Fruit fly (Drosophila melanogaster) whole organism, embryonic: ENCODE data around the gene CG14286.

Source experiments
- Adf1 ChIP-seq: fragments of 200-800 bp; sonication (Bioruptor generic); IDR thresholded peaks from 2 replicates; pipeline ENCODE4 v1.3.6; 2022; ENCODE audit warnings: missing biosample characterization, missing genetic modification characterization
- Atf6 ChIP-seq: fragments of 200-800 bp; sonication (Bioruptor generic); IDR thresholded peaks from 2 replicates; pipeline ENCODE4 v1.3.6; 2022; ENCODE audit warnings: missing biosample characterization, missing genetic modification characterization
- BEAF-32 ChIP-seq: fragments of 200-800 bp; sonication (Bioruptor generic); optimal IDR thresholded peaks from 3 replicates; lab custom pipeline; 2017; ENCODE audit warnings: missing biosample characterization, missing genetic modification characterization, mild to moderate bottlenecking, moderate library complexity, missing genetic modification reagents
- Bgb ChIP-seq: fragments of 200-800 bp; sonication (Bioruptor generic); IDR thresholded peaks from 2 replicates; pipeline ENCODE4 v1.3.6; 2022; ENCODE audit warnings: missing biosample characterization, missing genetic modification characterization; ENCODE audit not compliant: partially characterized antibody
- CG1024 ChIP-seq: fragments of 200-800 bp; sonication (Bioruptor generic); IDR thresholded peaks from 2 replicates; pipeline ENCODE4 v1.3.6; 2022; ENCODE audit warnings: missing biosample characterization, missing genetic modification characterization
- CG10366 ChIP-seq: fragments of 200-800 bp; sonication (Bioruptor generic); IDR thresholded peaks from 2 replicates; pipeline ENCODE4 v1.3.6; 2022; ENCODE audit warnings: missing biosample characterization, missing genetic modification characterization
- CG10979 ChIP-seq: fragments of 200-800 bp; sonication (Bioruptor generic); optimal IDR thresholded peaks from 2 replicates; lab custom pipeline; 2018; ENCODE audit warnings: missing biosample characterization, mild to moderate bottlenecking, missing genetic modification characterization, moderate library complexity
- CG12659 ChIP-seq: fragments of 200-800 bp; sonication (Bioruptor generic); optimal IDR thresholded peaks from 3 replicates; lab custom pipeline; 2017; ENCODE audit warnings: mild to moderate bottlenecking, missing biosample characterization, missing genetic modification reagents, missing genetic modification characterization
- CG13894 ChIP-seq: fragments of 200-800 bp; sonication (Bioruptor generic); optimal IDR thresholded peaks from 3 replicates; lab custom pipeline; 2018; ENCODE audit warnings: missing biosample characterization, mild to moderate bottlenecking, missing genetic modification characterization, moderate library complexity
- CG16815 ChIP-seq: fragments of 200-800 bp; sonication (Bioruptor generic); optimal IDR thresholded peaks from 3 replicates; lab custom pipeline; 2017; ENCODE audit warnings: missing biosample characterization, mild to moderate bottlenecking, missing genetic modification characterization
- CG17361 ChIP-seq: fragments of 200-800 bp; sonication (Bioruptor generic); IDR thresholded peaks from 3 replicates; pipeline ENCODE4 v1.3.6; 2022; ENCODE audit warnings: missing biosample characterization, missing genetic modification characterization
- CG18262 ChIP-seq: fragments of 200-800 bp; optimal IDR thresholded peaks from 3 replicates; lab custom pipeline; 2019; ENCODE audit warnings: missing biosample characterization, mild to moderate bottlenecking, missing genetic modification characterization, moderate library complexity
- CG18619 ChIP-seq: fragments of 200-800 bp; sonication (Bioruptor generic); optimal IDR thresholded peaks from 3 replicates; lab custom pipeline; 2017; ENCODE audit warnings: missing biosample characterization, mild to moderate bottlenecking, missing genetic modification characterization
- CG2120 ChIP-seq: fragments of 200-800 bp; sonication (Bioruptor generic); optimal IDR thresholded peaks from 3 replicates; lab custom pipeline; 2016; ENCODE audit warnings: missing biosample characterization, missing genetic modification characterization
- CG2199 ChIP-seq: fragments of 200-800 bp; sonication (Bioruptor generic); IDR thresholded peaks from 3 replicates; pipeline ENCODE4 v1.3.6; 2022; ENCODE audit warnings: missing biosample characterization, missing genetic modification characterization
- CG2678 ChIP-seq: fragments of 200-800 bp; sonication (Bioruptor generic); optimal IDR thresholded peaks from 3 replicates; lab custom pipeline; 2019; ENCODE audit warnings: missing biosample characterization, mild to moderate bottlenecking, missing genetic modification characterization, moderate library complexity
- CG5180 ChIP-seq: fragments of 200-800 bp; sonication (Bioruptor generic); optimal IDR thresholded peaks from 3 replicates; lab custom pipeline; 2017; ENCODE audit warnings: missing biosample characterization, missing genetic modification characterization, mild to moderate bottlenecking, moderate library complexity, missing genetic modification reagents
- CG6689 ChIP-seq: fragments of 200-800 bp; sonication (Bioruptor generic); IDR thresholded peaks from 2 replicates; pipeline ENCODE4 v1.3.6; 2022; ENCODE audit warnings: missing biosample characterization, missing genetic modification characterization
- CG6765 ChIP-seq: fragments of 200-800 bp; sonication (Bioruptor generic); optimal IDR thresholded peaks from 3 replicates; lab custom pipeline; 2017; ENCODE audit warnings: missing biosample characterization, mild to moderate bottlenecking, missing genetic modification characterization
- CG8089 ChIP-seq: fragments of 200-800 bp; sonication (Bioruptor generic); optimal IDR thresholded peaks from 3 replicates; lab custom pipeline; 2016; ENCODE audit warnings: missing biosample characterization, missing genetic modification characterization
- CG8924 ChIP-seq: fragments of 200-800 bp; optimal IDR thresholded peaks from 3 replicates; lab custom pipeline; 2019; ENCODE audit warnings: missing biosample characterization, mild to moderate bottlenecking, missing genetic modification characterization, moderate library complexity
- CG9727 ChIP-seq: fragments of 200-800 bp; sonication (Bioruptor generic); optimal IDR thresholded peaks from 3 replicates; lab custom pipeline; 2017; ENCODE audit warnings: missing biosample characterization, mild to moderate bottlenecking, missing genetic modification characterization
- CG9932 ChIP-seq: fragments of 200-800 bp; sonication (Bioruptor generic); IDR thresholded peaks from 2 replicates; pipeline ENCODE4 v1.3.6; 2022; ENCODE audit warnings: missing biosample characterization, missing genetic modification characterization
- CoRest ChIP-seq: fragments of 200-800 bp; sonication (Bioruptor generic); optimal IDR thresholded peaks from 3 replicates; lab custom pipeline; 2018; ENCODE audit warnings: missing biosample characterization, mild to moderate bottlenecking, missing genetic modification characterization, moderate library complexity
- D19A ChIP-seq: fragments of 200-800 bp; optimal IDR thresholded peaks from 3 replicates; lab custom pipeline; 2019; ENCODE audit warnings: missing biosample characterization, mild to moderate bottlenecking, missing genetic modification characterization, moderate library complexity
- Dbx ChIP-seq: fragments of 200-800 bp; sonication (Bioruptor generic); IDR thresholded peaks from 3 replicates; pipeline ENCODE4 v1.3.6; 2022; ENCODE audit warnings: missing biosample characterization, missing genetic modification characterization
- Deaf1 ChIP-seq: fragments of 200-800 bp; optimal IDR thresholded peaks from 3 replicates; lab custom pipeline; 2019; ENCODE audit warnings: missing biosample characterization, mild to moderate bottlenecking, missing genetic modification characterization, moderate library complexity
- Dek ChIP-seq: fragments of 200-800 bp; sonication (Bioruptor generic); optimal IDR thresholded peaks from 3 replicates; lab custom pipeline; 2019; ENCODE audit warnings: missing biosample characterization, mild to moderate bottlenecking, missing genetic modification characterization, moderate library complexity
- Dll ChIP-seq: fragments of 200-800 bp; sonication (Bioruptor generic); IDR thresholded peaks from 4 replicates; pipeline ENCODE4 v1.3.6; 2022; ENCODE audit warnings: missing biosample characterization, missing genetic modification characterization; ENCODE audit not compliant: partially characterized antibody
- Fer2 ChIP-seq: fragments of 200-800 bp; sonication (Bioruptor generic); optimal IDR thresholded peaks from 2 replicates; lab custom pipeline; 2018; ENCODE audit warnings: missing biosample characterization, mild to moderate bottlenecking, missing genetic modification characterization, moderate library complexity
- Fer3 ChIP-seq: fragments of 200-800 bp; sonication (Bioruptor generic); optimal IDR thresholded peaks from 2 replicates; lab custom pipeline; 2018; ENCODE audit warnings: missing biosample characterization, mild to moderate bottlenecking, missing genetic modification characterization, moderate library complexity
- HHEX ChIP-seq: fragments of 200-800 bp; sonication (Bioruptor generic); optimal IDR thresholded peaks from 3 replicates; lab custom pipeline; 2017; ENCODE audit warnings: missing biosample characterization, mild to moderate bottlenecking, missing genetic modification characterization, missing genetic modification reagents
- Hmr ChIP-seq: fragments of 200-800 bp; sonication (Bioruptor generic); optimal IDR thresholded peaks from 3 replicates; lab custom pipeline; 2017; ENCODE audit warnings: mild to moderate bottlenecking, missing biosample characterization, missing genetic modification reagents, missing genetic modification characterization
- Oaz ChIP-seq: fragments of 200-800 bp; sonication (Bioruptor generic); IDR thresholded peaks from 2 replicates; pipeline ENCODE4 v1.3.6; 2022; ENCODE audit warnings: missing biosample characterization, missing genetic modification characterization
- PHDP ChIP-seq: fragments of 200-800 bp; sonication (Bioruptor generic); optimal IDR thresholded peaks from 3 replicates; lab custom pipeline; 2018; ENCODE audit warnings: missing biosample characterization, mild to moderate bottlenecking, missing genetic modification characterization, moderate library complexity
- Side ChIP-seq: fragments of 200-800 bp; sonication (Bioruptor generic); optimal IDR thresholded peaks from 2 replicates; lab custom pipeline; 2016; ENCODE audit warnings: missing biosample characterization, missing genetic modification characterization
- al ChIP-seq: fragments of 200-800 bp; sonication (Bioruptor generic); IDR thresholded peaks from 2 replicates; pipeline ENCODE4 v1.3.6; 2022; ENCODE audit warnings: missing biosample characterization, missing genetic modification characterization
- caup ChIP-seq: fragments of 200-800 bp; sonication (Bioruptor generic); optimal IDR thresholded peaks from 3 replicates; lab custom pipeline; 2017; ENCODE audit warnings: missing biosample characterization, mild to moderate bottlenecking, missing genetic modification characterization, moderate library complexity; ENCODE audit not compliant: severe bottlenecking
- chif ChIP-seq, 2 experiments: fragments of 200-800 bp; sonication (Bioruptor generic); optimal IDR thresholded peaks; 3 replicates each; lab custom pipeline; 2016; ENCODE audit warnings: missing biosample characterization in 2 of 2, missing genetic modification characterization in 2 of 2
- croc ChIP-seq: fragments of 200-800 bp; sonication (Bioruptor generic); conservative IDR thresholded peaks from 3 replicates; pipeline ENCODE4 v1.3.6; 2022; ENCODE audit warnings: missing biosample characterization, missing genetic modification characterization
- crol ChIP-seq: fragments of 200-800 bp; sonication (Bioruptor generic); IDR thresholded peaks from 2 replicates; pipeline ENCODE4 v1.3.6; 2022; ENCODE audit warnings: missing biosample characterization, missing genetic modification characterization
- dysf ChIP-seq: fragments of 200-800 bp; sonication (Bioruptor generic); IDR thresholded peaks from 3 replicates; pipeline ENCODE4 v1.3.6; 2022; ENCODE audit warnings: missing biosample characterization, missing genetic modification characterization
- her ChIP-seq: fragments of 200-800 bp; sonication (Bioruptor generic); optimal IDR thresholded peaks from 2 replicates; lab custom pipeline; 2016; ENCODE audit warnings: missing biosample characterization, missing genetic modification characterization
- klu ChIP-seq: fragments of 200-800 bp; sonication (Bioruptor generic); IDR thresholded peaks from 2 replicates; pipeline ENCODE4 v1.3.6; 2022; ENCODE audit warnings: missing biosample characterization, missing genetic modification characterization
- nom ChIP-seq: fragments of 200-800 bp; sonication (Bioruptor generic); optimal IDR thresholded peaks from 2 replicates; lab custom pipeline; 2017; ENCODE audit warnings: missing biosample characterization, missing genetic modification characterization, mild to moderate bottlenecking, moderate library complexity, missing genetic modification reagents
- schlank ChIP-seq: fragments of 200-800 bp; sonication (Bioruptor generic); optimal IDR thresholded peaks from 2 replicates; lab custom pipeline; 2018; ENCODE audit warnings: missing biosample characterization, mild to moderate bottlenecking, missing genetic modification characterization
- ttk ChIP-seq: fragments of 200-800 bp; sonication (Bioruptor generic); IDR thresholded peaks from 2 replicates; pipeline ENCODE4 v2.1.2; 2022; ENCODE audit warnings: missing biosample characterization, missing genetic modification characterization
- vnd ChIP-seq: fragments of 200-800 bp; sonication (Bioruptor generic); IDR thresholded peaks from 3 replicates; pipeline ENCODE4 v1.3.6; 2022; ENCODE audit warnings: missing biosample characterization, missing genetic modification characterization; ENCODE audit not compliant: partially characterized antibody

Gene CG14286

DNA sequence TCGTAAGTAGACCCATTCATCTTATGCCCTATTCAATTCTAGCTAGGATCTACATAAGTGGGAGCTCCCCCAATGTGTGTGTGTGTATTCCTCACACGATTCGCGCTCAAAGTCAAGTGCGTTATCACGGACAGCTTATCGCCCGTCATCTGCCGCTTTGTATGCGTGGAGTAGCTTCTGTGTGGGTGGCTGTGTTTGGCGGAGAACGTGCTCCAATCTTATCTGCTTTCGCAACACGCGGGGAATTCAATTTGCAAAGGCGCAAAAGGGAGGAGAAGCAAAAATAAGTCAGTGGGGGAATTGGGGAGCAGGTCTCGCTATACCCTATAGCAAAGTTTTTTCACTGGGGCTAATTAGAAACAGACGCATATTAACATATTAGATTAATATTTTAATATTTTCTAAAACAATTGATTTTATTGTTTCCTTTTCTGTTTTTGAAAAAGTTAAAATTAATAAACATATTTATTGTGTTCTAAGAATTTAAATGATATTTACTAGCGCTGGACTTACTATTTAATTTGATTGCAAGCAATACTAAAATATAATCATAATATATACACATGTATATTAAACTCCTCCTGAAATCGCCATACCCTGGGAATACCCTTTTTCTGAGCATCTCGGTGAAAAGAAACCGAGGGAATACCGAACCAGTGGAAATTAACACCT is 38.6 kb upstream of the CG14286 start (continued):
- TF ChIP-seq caup (GFP tag; lab: Kevin White, UChicago): peak; percentile 34
- peak; percentile 20 for TF ChIP-seq CG13894 (tag; lab: Kevin White, UChicago)
- peak; percentile 63 for TF ChIP-seq dysf (GFP tag; lab: Robert Waterston, UW)
- TF ChIP-seq CG10366 (GFP tag; lab: Robert Waterston, UW): no peak
- TF ChIP-seq al: peak; percentile 69
- TF ChIP-seq CG2678 (tag; lab: Kevin White, UChicago): peak; percentile 78
- TF ChIP-seq CG5180 (GFP tag; lab: Kevin White, UChicago): no peak
- no peak for TF ChIP-seq CG1024 (GFP tag; lab: Robert Waterston, UW)
- TF ChIP-seq Dek (tag; lab: Kevin White, UChicago): no peak
- TF ChIP-seq vnd (GFP tag; lab: Robert Waterston, UW): 0 out of 3 replicates have a peak, but pooled peaks have one; percentile 31
- no peak for TF ChIP-seq Bgb (GFP tag; lab: Robert Waterston, UW)
- TF ChIP-seq Dll: no peak
- TF ChIP-seq CG2199: no peak
- peak; percentile 77 for TF ChIP-seq Hmr (GFP tag; lab: Kevin White, UChicago)
- TF ChIP-seq CG17361 (GFP tag; lab: Robert Waterston, UW): peak; percentile 53; the same call in 2 of the 3 replicates
- TF ChIP-seq nom (GFP tag; lab: Kevin White, UChicago): no peak
- no peak for TF ChIP-seq crol
- TF ChIP-seq chif (GFP tag; optimal IDR thresholded peaks at IDR 0.05; lab: Kevin White, UChicago): no peak
- peak; percentile 63 for TF ChIP-seq CG8924
- TF ChIP-seq CG16815: peak; percentile 54
- TF ChIP-seq Oaz (GFP tag; lab: Robert Waterston, UW): no peak
- peak; percentile 76 for TF ChIP-seq CG2120
- peak; percentile 45; the same call in 1 of the 2 replicates for TF ChIP-seq klu (GFP tag; lab: Robert Waterston, UW)
- TF ChIP-seq CG10979 (tag; lab: Kevin White, UChicago): peak; percentile 13
- no peak for TF ChIP-seq schlank (tag; lab: Kevin White, UChicago)
- TF ChIP-seq D19A: peak; percentile 52
- peak; percentile 57 for TF ChIP-seq HHEX (GFP tag; lab: Kevin White, UChicago)
- TF ChIP-seq CoRest (tag; lab: Kevin White, UChicago): peak; percentile 54
- TF ChIP-seq Side (GFP tag; lab: Kevin White, UChicago): no peak
- TF ChIP-seq CG9727 (GFP tag; lab: Kevin White, UChicago): peak; percentile 63
- TF ChIP-seq Dbx: peak; percentile 63; the same call in 1 of the 3 replicates
- peak; percentile 23 for TF ChIP-seq CG12659 (GFP tag; lab: Kevin White, UChicago)
- peak; percentile 42 for TF ChIP-seq CG6765 (GFP tag; lab: Kevin White, UChicago)
- peak; percentile 35 for TF ChIP-seq CG18619 (GFP tag; lab: Kevin White, UChicago)
- TF ChIP-seq ttk (GFP tag; lab: Robert Waterston, UW): no peak
- no peak for TF ChIP-seq BEAF-32 (GFP tag; lab: Kevin White, UChicago)
- TF ChIP-seq Atf6 (GFP tag; lab: Robert Waterston, UW): 0 out of 2 replicates have a peak, but pooled peaks have one; percentile 28
- no peak for TF ChIP-seq her (GFP tag; lab: Kevin White, UChicago)
- peak; percentile 2 for TF ChIP-seq CG18262 (tag; lab: Kevin White, UChicago)
- TF ChIP-seq CG9932 (GFP tag; lab: Robert Waterston, UW): peak; percentile 52; the same call in 1 of the 2 replicates
- TF ChIP-seq Fer2 (tag; lab: Kevin White, UChicago): peak; percentile 40
- no peak for TF ChIP-seq croc (GFP tag; lab: Robert Waterston, UW)
- TF ChIP-seq Adf1 (GFP tag; lab: Robert Waterston, UW): peak; percentile 11; the same call in 1 of the 2 replicates
- TF ChIP-seq Fer3: peak; percentile 55
- no peak for TF ChIP-seq CG8089 (GFP tag; lab: Kevin White, UChicago)
- TF ChIP-seq Deaf1: peak; percentile 29
- TF ChIP-seq CG6689 (GFP tag; lab: Robert Waterston, UW): 0 out of 2 replicates have a peak, but pooled peaks have one; percentile 7
- TF ChIP-seq PHDP: peak; percentile 56
